Worm (Caenorhabditis elegans): ENCODE measurements around the gene srd-15.

DNA sequence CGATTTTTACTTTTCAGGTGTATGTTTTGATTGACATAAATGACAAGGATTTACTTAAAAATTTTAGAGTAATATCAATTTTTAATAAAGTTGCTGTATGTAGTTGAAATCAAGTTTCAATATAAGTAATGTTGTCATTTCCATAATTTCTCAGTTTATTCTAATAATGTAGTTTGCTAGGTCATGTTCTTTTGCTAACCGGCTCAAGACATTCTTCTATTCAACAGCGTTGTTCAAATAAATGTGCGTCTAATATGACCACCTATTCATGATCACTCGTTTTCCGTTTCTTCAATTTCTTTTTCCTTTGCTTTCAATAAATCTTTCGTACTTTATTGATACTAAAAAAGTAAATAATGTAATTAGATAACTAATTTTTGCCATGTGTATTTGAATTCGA lies 26.1 kb downstream of the srd-15 start, which contains the start of gene C02G6.3:
- TF ChIP-seq egl-27 (tag; optimal IDR thresholded peaks at IDR 0.05) (no peak), nhr-21 (tag; optimal IDR thresholded peaks at IDR 0.05) (no peak), skn-1 (tag; optimal IDR thresholded peaks at IDR 0.05) (no peak), ZK546.5 (tag; optimal IDR thresholded peaks at IDR 0.05) (no peak), elt-3 (tag; optimal IDR thresholded peaks at IDR 0.05) (no peak)
